Worm (Caenorhabditis elegans) whole organism, L2 larva: ENCODE results near the gene C44B11.6.

Experiments
- C34F6.9 ChIP-seq: fragments of 150-350 bp; optimal IDR thresholded peaks from 2 replicates; lab custom pipeline; 2014; ENCODE audit warnings: missing biosample characterization, missing genetic modification characterization
- F13H6.1 ChIP-seq: sonication (generic microtip); optimal IDR thresholded peaks from 2 replicates; lab custom pipeline; 2016; ENCODE audit warnings: missing genetic modification characterization, missing compliant biosample characterization
- R02D3.7 ChIP-seq: fragments of 150-350 bp; optimal IDR thresholded peaks from 2 replicates; lab custom pipeline; 2014; ENCODE audit warnings: missing biosample characterization, missing genetic modification characterization
- Y55F3AM.14 ChIP-seq: fragments of 200-800 bp; sonication (Bioruptor generic); optimal IDR thresholded peaks from 2 replicates; lab custom pipeline; 2018; ENCODE audit warnings: mild to moderate bottlenecking, missing genetic modification characterization, missing compliant biosample characterization
- ZK546.5 ChIP-seq: sonication (generic microtip); optimal IDR thresholded peaks from 2 replicates; lab custom pipeline; 2017; ENCODE audit warnings: missing biosample characterization, missing genetic modification characterization
- alr-1 ChIP-seq: fragments of 150-350 bp; optimal IDR thresholded peaks from 2 replicates; lab custom pipeline; 2014; ENCODE audit warnings: missing biosample characterization, missing genetic modification characterization
- ama-1 ChIP-seq: fragments of 150-350 bp; optimal IDR thresholded peaks from 2 replicates; lab custom pipeline; 2018; ENCODE audit warnings: inconsistent platforms
- blmp-1 ChIP-seq: sonication (generic microtip); optimal IDR thresholded peaks from 2 replicates; lab custom pipeline; 2017; ENCODE audit warnings: missing genetic modification characterization, mild to moderate bottlenecking, missing compliant biosample characterization, antibody characterized with exemption, moderate library complexity; ENCODE audit not compliant: insufficient read depth
- ceh-16 ChIP-seq: fragments of 150-350 bp; optimal IDR thresholded peaks from 2 replicates; lab custom pipeline; 2014; ENCODE audit warnings: missing biosample characterization, missing genetic modification characterization
- ceh-82 ChIP-seq: fragments of 150-350 bp; optimal IDR thresholded peaks from 2 replicates; lab custom pipeline; 2014; ENCODE audit warnings: missing biosample characterization, missing genetic modification characterization
- dmd-4 ChIP-seq: sonication (generic microtip); optimal IDR thresholded peaks from 2 replicates; lab custom pipeline; 2017; ENCODE audit warnings: missing biosample characterization, missing genetic modification characterization
- egl-27 ChIP-seq: sonication (generic microtip); optimal IDR thresholded peaks from 3 replicates; lab custom pipeline; 2017; ENCODE audit warnings: missing biosample characterization, missing genetic modification reagents, missing genetic modification characterization
- gmeb-1 ChIP-seq: fragments of 150-350 bp; optimal IDR thresholded peaks from 2 replicates; lab custom pipeline; 2014; ENCODE audit warnings: missing biosample characterization, missing genetic modification characterization
- lin-11 ChIP-seq: fragments of 150-350 bp; sonication (generic microtip); optimal IDR thresholded peaks from 2 replicates; lab custom pipeline; 2014; ENCODE audit warnings: missing biosample characterization, missing genetic modification characterization, inconsistent platforms, mixed read lengths
- lin-13 ChIP-seq: fragments of 150-350 bp; optimal IDR thresholded peaks from 2 replicates; lab custom pipeline; 2014; ENCODE audit warnings: missing biosample characterization, missing genetic modification reagents, missing genetic modification characterization
- lin-39 ChIP-seq: fragments of 150-350 bp; optimal IDR thresholded peaks from 2 replicates; lab custom pipeline; 2014; ENCODE audit warnings: missing biosample characterization, missing genetic modification reagents, missing genetic modification characterization
- lsy-2 ChIP-seq, 2 experiments: fragments of 150-350 bp in 1 of 2; sonication (generic microtip) in 1 of 2; optimal IDR thresholded peaks; 2 replicates each; lab custom pipeline; 2014 to 2017; ENCODE audit warnings: missing biosample characterization in 2 of 2, missing genetic modification characterization in 2 of 2
- mab-5 ChIP-seq: fragments of 150-350 bp; optimal IDR thresholded peaks from 2 replicates; lab custom pipeline; 2014; ENCODE audit warnings: missing biosample characterization, missing genetic modification characterization
- mbf-1 ChIP-seq: sonication (generic microtip); optimal IDR thresholded peaks from 2 replicates; lab custom pipeline; 2017; ENCODE audit warnings: missing biosample characterization, missing genetic modification characterization
- mdl-1 ChIP-seq, 2 experiments: fragments of 150-350 bp in 1 of 2; sonication (generic microtip) in 1 of 2; optimal IDR thresholded peaks; 2 replicates each; lab custom pipeline; 2017; ENCODE audit warnings: missing biosample characterization in 2 of 2, missing genetic modification characterization in 2 of 2
- nhr-10 ChIP-seq: sonication (generic microtip); optimal IDR thresholded peaks from 2 replicates; lab custom pipeline; 2017; ENCODE audit warnings: missing biosample characterization, missing genetic modification characterization
- nhr-12 ChIP-seq: fragments of 150-350 bp; optimal IDR thresholded peaks from 2 replicates; lab custom pipeline; 2014; ENCODE audit warnings: missing biosample characterization, missing genetic modification characterization
- nhr-129 ChIP-seq: fragments of 150-350 bp; optimal IDR thresholded peaks from 2 replicates; lab custom pipeline; 2014; ENCODE audit warnings: missing biosample characterization, missing genetic modification characterization
- nhr-21 ChIP-seq: fragments of 150-350 bp; optimal IDR thresholded peaks from 2 replicates; lab custom pipeline; 2014; ENCODE audit warnings: missing biosample characterization, missing genetic modification characterization
- nhr-23 ChIP-seq: fragments of 150-350 bp; optimal IDR thresholded peaks from 2 replicates; lab custom pipeline; 2014; ENCODE audit warnings: missing biosample characterization, missing genetic modification reagents, missing genetic modification characterization
- nhr-25 ChIP-seq: fragments of 150-350 bp; sonication (generic microtip); optimal IDR thresholded peaks from 3 replicates; lab custom pipeline; 2014; ENCODE audit warnings: missing biosample characterization, missing genetic modification characterization
- nhr-6 ChIP-seq: fragments of 150-350 bp; optimal IDR thresholded peaks from 2 replicates; lab custom pipeline; 2014; ENCODE audit warnings: missing biosample characterization, missing genetic modification characterization
- nhr-77 ChIP-seq: fragments of 150-350 bp; optimal IDR thresholded peaks from 2 replicates; lab custom pipeline; 2014; ENCODE audit warnings: missing biosample characterization, missing genetic modification characterization
- peb-1 ChIP-seq: fragments of 150-350 bp; optimal IDR thresholded peaks from 2 replicates; lab custom pipeline; 2014; ENCODE audit warnings: missing biosample characterization, missing genetic modification characterization
- sem-4 ChIP-seq: fragments of 150-350 bp; optimal IDR thresholded peaks from 2 replicates; lab custom pipeline; 2014; ENCODE audit warnings: missing biosample characterization, missing genetic modification reagents, missing genetic modification characterization
- skn-1 ChIP-seq: sonication (generic microtip); optimal IDR thresholded peaks from 2 replicates; lab custom pipeline; 2017; ENCODE audit warnings: missing biosample characterization, missing genetic modification characterization
- sma-3 ChIP-seq: sonication (generic microtip); optimal IDR thresholded peaks from 2 replicates; lab custom pipeline; 2016; ENCODE audit warnings: missing genetic modification reagents, missing genetic modification characterization, missing compliant biosample characterization
- snpc-4 ChIP-seq: fragments of 150-350 bp; optimal IDR thresholded peaks from 2 replicates; lab custom pipeline; 2014; ENCODE audit warnings: missing biosample characterization, missing genetic modification characterization
- unc-55 ChIP-seq: fragments of 150-350 bp; sonication (generic microtip); optimal IDR thresholded peaks from 3 replicates; lab custom pipeline; 2014; ENCODE audit warnings: missing biosample characterization, missing genetic modification reagents, missing genetic modification characterization
- unc-62 ChIP-seq: fragments of 150-350 bp; optimal IDR thresholded peaks from 2 replicates; lab custom pipeline; 2014; ENCODE audit warnings: missing biosample characterization, missing genetic modification reagents, missing genetic modification characterization
- zag-1 ChIP-seq: fragments of 150-350 bp; optimal IDR thresholded peaks from 2 replicates; lab custom pipeline; 2014; ENCODE audit warnings: missing biosample characterization, missing genetic modification characterization
- ztf-11 ChIP-seq: sonication (generic microtip); optimal IDR thresholded peaks from 2 replicates; lab custom pipeline; 2017; ENCODE audit warnings: missing biosample characterization, missing genetic modification characterization
- ztf-4 ChIP-seq: fragments of 150-350 bp; optimal IDR thresholded peaks from 2 replicates; lab custom pipeline; 2014; ENCODE audit warnings: missing biosample characterization, missing genetic modification characterization

Gene C44B11.6

ce11 chrIII:3198307-3198706, 45.4 kb downstream of the C44B11.6 start, which contains the start of gene R148.7:
R148.7 (minus strand) TSS chrIII:3198407.
- TF ChIP-seq Y55F3AM.14 (GFP tag; lab: Kevin White, UChicago) (no peak), ztf-11 (tag; lab: Kevin White, UChicago) (no peak), peb-1 (tag; lab: Kevin White, UChicago) (no peak), lin-11 (tag; lab: Kevin White, UChicago) (no peak), nhr-25 (no peak), skn-1 (tag; lab: Kevin White, UChicago) (no peak), F13H6.1 (tag; lab: Kevin White, UChicago) (no peak), lsy-2 (tag; optimal IDR thresholded peaks at IDR 0.05; lab: Kevin White, UChicago) (no peak), gmeb-1 (tag; lab: Kevin White, UChicago) (no peak), zag-1 (tag; lab: Kevin White, UChicago) (no peak), nhr-10 (tag; lab: Kevin White, UChicago) (no peak), nhr-12 (tag; lab: Kevin White, UChicago) (no peak), alr-1 (tag; lab: Kevin White, UChicago) (no peak), unc-55 (GFP tag; lab: Kevin White, UChicago) (no peak), ceh-82 (no peak)
- TF ChIP-seq, all 48 proteins: peak for 0

ce11 chrIII:3199416-3199815, 46.5 kb downstream of the C44B11.6 start, which contains the start of gene heh-1:
heh-1 (minus strand) TSS chrIII:3199516.
- TF ChIP-seq ama-1 (lab: Kevin White, UChicago), result no peak
- no peak for TF ChIP-seq sem-4 (tag; lab: Kevin White, UChicago)
- TF ChIP-seq R02D3.7 (tag; lab: Kevin White, UChicago), result no peak
- TF ChIP-seq nhr-10 (tag; lab: Kevin White, UChicago), result no peak
- no peak for TF ChIP-seq lin-11 (tag; lab: Kevin White, UChicago)
- no peak for TF ChIP-seq mdl-1 (tag; optimal IDR thresholded peaks at IDR 0.05; lab: Kevin White, UChicago)
- TF ChIP-seq nhr-12 (tag; lab: Kevin White, UChicago), result no peak
- TF ChIP-seq nhr-23 (tag; lab: Kevin White, UChicago), result no peak
- TF ChIP-seq, all 48 proteins: peak for 0

ce11 chrIII:3200563-3200962, 47.6 kb downstream of the C44B11.6 start:
- TF ChIP-seq egl-27 (tag; lab: Kevin White, UChicago) (no peak), unc-62 (GFP tag; lab: Kevin White, UChicago) (no peak), nhr-6 (no peak), sma-3 (GFP tag; lab: Kevin White, UChicago) (no peak), Y55F3AM.14 (GFP tag; lab: Kevin White, UChicago) (no peak), gmeb-1 (tag; lab: Kevin White, UChicago) (no peak), ztf-4 (no peak), mab-5 (tag; lab: Kevin White, UChicago) (peak; percentile 18), blmp-1 (tag; lab: Kevin White, UChicago) (no peak), nhr-21 (tag; lab: Kevin White, UChicago) (no peak), F13H6.1 (tag; lab: Kevin White, UChicago) (peak; percentile 13), nhr-129 (tag; lab: Kevin White, UChicago) (peak; percentile 43), ceh-82 (no peak), ZK546.5 (tag; lab: Kevin White, UChicago) (no peak), ceh-16 (no peak), dmd-4 (no peak), nhr-10 (tag; lab: Kevin White, UChicago) (no peak), lsy-2 (tag; optimal IDR thresholded peaks at IDR 0.05; lab: Kevin White, UChicago) (peak in 1 of 2 experiments; percentile 16), lin-13 (no peak), unc-55 (GFP tag; lab: Kevin White, UChicago) (no peak), nhr-77 (tag; lab: Kevin White, UChicago) (no peak), mbf-1 (tag; lab: Kevin White, UChicago) (no peak), C34F6.9 (no peak), snpc-4 (tag; lab: Kevin White, UChicago) (no peak), nhr-12 (tag; lab: Kevin White, UChicago) (no peak), lin-39 (no peak)
